Fruit fly (Drosophila melanogaster): Measurements from ENCODE around the gene eEF2.

DNA sequence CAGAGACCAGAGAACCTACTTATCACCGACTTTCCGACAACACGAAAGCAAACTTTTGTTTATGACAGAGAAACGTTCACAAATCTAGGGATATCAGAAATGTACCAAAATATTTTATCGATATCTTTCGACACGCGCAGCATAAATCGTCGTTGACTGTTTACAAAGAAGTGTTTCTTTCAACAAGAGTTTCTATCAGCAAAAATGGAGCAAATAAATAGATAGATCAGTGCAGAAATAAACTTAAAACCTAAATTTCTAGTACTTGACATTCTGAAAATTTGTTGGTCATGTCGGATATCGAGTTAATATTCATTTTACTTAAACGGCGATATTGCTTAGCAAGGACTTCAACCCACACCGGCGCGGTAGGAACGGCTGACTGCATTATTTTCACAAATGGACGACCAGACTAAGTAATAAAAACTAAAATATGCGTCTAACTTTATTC lies 4.5 kb downstream of the eEF2 start, which contains the start of gene CG2225:
- TF ChIP-seq insv (optimal IDR thresholded peaks at IDR 0.05) (no peak), h (optimal IDR thresholded peaks at IDR 0.05) (no peak), psq (optimal IDR thresholded peaks at IDR 0.05) (no peak), ttk (optimal IDR thresholded peaks at IDR 0.05) (no peak)
